Worm (Caenorhabditis elegans) whole organism, L1 larva: ENCODE results near the gene F19C6.4.

Experiments used
- nhr-76 ChIP-seq: sonication (generic microtip); optimal IDR thresholded peaks from 2 replicates; lab custom pipeline; 2017; ENCODE audit warnings: missing biosample characterization, missing genetic modification characterization
- snpc-4 ChIP-seq: fragments of 150-350 bp; optimal IDR thresholded peaks from 2 replicates; lab custom pipeline; 2014; ENCODE audit warnings: missing biosample characterization, missing genetic modification characterization

ce11 chrX:10044473-10044872 is 26.6 kb upstream of the F19C6.4 start:
- TF ChIP-seq snpc-4 (tag; lab: Kevin White, UChicago), result no peak
- TF ChIP-seq nhr-76 (tag; lab: Kevin White, UChicago), result no peak
